Worm (Caenorhabditis elegans) whole organism, early embryonic: ENCODE measurements around the gene T26E4.3.

ENCODE experiments used
- ets-7 ChIP-seq: sonication (generic microtip); optimal IDR thresholded peaks from 2 replicates; lab custom pipeline; 2016; ENCODE audit warnings: missing genotype, missing genetic modification characterization, missing compliant biosample characterization
- tra-4 ChIP-seq: sonication (generic microtip); optimal IDR thresholded peaks from 2 replicates; lab custom pipeline; 2017; ENCODE audit warnings: missing genetic modification characterization, missing compliant biosample characterization

ce11 chrV:15766122-15766594 lies 16.4 kb upstream of the T26E4.3 start, which contains the start of the genes haf-3 and F57A10.2:
- TF ChIP-seq ets-7 (tag; lab: Kevin White, UChicago), result no peak
- TF ChIP-seq tra-4 (tag; lab: Kevin White, UChicago), result no peak
